Worm (Caenorhabditis elegans) whole organism, late embryonic: ENCODE measurements around the gene glct-6.

ENCODE experiments used
- C38D4.7 ChIP-seq: fragments of 200-800 bp; sonication (Bioruptor generic); optimal IDR thresholded peaks from 2 replicates; lab custom pipeline; 2018; ENCODE audit warnings: mild to moderate bottlenecking, missing genetic modification characterization, moderate library complexity, missing compliant biosample characterization
- F13H6.1 ChIP-seq: sonication (generic microtip); optimal IDR thresholded peaks from 2 replicates; lab custom pipeline; 2016; ENCODE audit warnings: missing genetic modification characterization, missing compliant biosample characterization
- K02D7.2 ChIP-seq: sonication (generic microtip); optimal IDR thresholded peaks from 2 replicates; lab custom pipeline; 2017; ENCODE audit warnings: mild to moderate bottlenecking, missing genetic modification characterization, missing compliant biosample characterization
- K09A11.1 ChIP-seq: sonication (generic microtip); optimal IDR thresholded peaks from 2 replicates; lab custom pipeline; 2017; ENCODE audit warnings: antibody characterized with exemption, mild to moderate bottlenecking, missing genetic modification characterization, missing compliant biosample characterization; ENCODE audit not compliant: insufficient read depth
- ahr-1 ChIP-seq: sonication (generic microtip); optimal IDR thresholded peaks from 2 replicates; lab custom pipeline; 2016; ENCODE audit warnings: missing genetic modification characterization, missing compliant biosample characterization
- ama-1 ChIP-seq: fragments of 150-350 bp; optimal IDR thresholded peaks from 2 replicates; lab custom pipeline; 2014
- ceh-14 ChIP-seq: sonication (generic microtip); optimal IDR thresholded peaks from 2 replicates; lab custom pipeline; 2016; ENCODE audit warnings: missing genotype, missing genetic modification characterization, missing compliant biosample characterization
- ceh-19 ChIP-seq: fragments of 200-800 bp; sonication (Bioruptor generic); optimal IDR thresholded peaks from 2 replicates; lab custom pipeline; 2018; ENCODE audit warnings: mild to moderate bottlenecking, missing genetic modification characterization, missing compliant biosample characterization
- ceh-2 ChIP-seq: sonication (generic microtip); optimal IDR thresholded peaks from 2 replicates; lab custom pipeline; 2016; ENCODE audit warnings: missing genotype, missing genetic modification characterization, missing compliant biosample characterization
- ceh-22 ChIP-seq: sonication (generic microtip); optimal IDR thresholded peaks from 2 replicates; lab custom pipeline; 2017; ENCODE audit warnings: missing biosample characterization, missing genetic modification characterization
- ceh-31 ChIP-seq: sonication (generic microtip); optimal IDR thresholded peaks from 2 replicates; lab custom pipeline; 2016; ENCODE audit warnings: missing genetic modification characterization, missing compliant biosample characterization
- ceh-34 ChIP-seq: sonication (generic microtip); optimal IDR thresholded peaks from 2 replicates; lab custom pipeline; 2016; ENCODE audit warnings: mild to moderate bottlenecking, missing genetic modification characterization, missing compliant biosample characterization
- ceh-9 ChIP-seq: sonication (generic microtip); optimal IDR thresholded peaks from 2 replicates; lab custom pipeline; 2016; ENCODE audit warnings: mild to moderate bottlenecking, missing genetic modification characterization, inconsistent platforms, missing compliant biosample characterization
- dmd-4 ChIP-seq: sonication (generic microtip); optimal IDR thresholded peaks from 2 replicates; lab custom pipeline; 2016; ENCODE audit warnings: borderline replicate concordance, missing genetic modification characterization, missing compliant biosample characterization
- dve-1 ChIP-seq: sonication (generic microtip); optimal IDR thresholded peaks from 2 replicates; lab custom pipeline; 2017; ENCODE audit warnings: antibody characterized with exemption, mild to moderate bottlenecking, missing genetic modification characterization, missing compliant biosample characterization
- elt-2 ChIP-seq: sonication (generic microtip); optimal IDR thresholded peaks from 2 replicates; lab custom pipeline; 2016; ENCODE audit warnings: missing genetic modification reagents, missing genetic modification characterization, missing compliant biosample characterization
- elt-4 ChIP-seq: sonication (generic microtip); optimal IDR thresholded peaks from 2 replicates; lab custom pipeline; 2016; ENCODE audit warnings: missing genetic modification characterization, missing compliant biosample characterization
- eyg-1 ChIP-seq: sonication (generic microtip); optimal IDR thresholded peaks from 2 replicates; lab custom pipeline; 2016; ENCODE audit warnings: missing genotype, missing genetic modification characterization, missing compliant biosample characterization
- fkh-10 ChIP-seq: fragments of 150-350 bp; optimal IDR thresholded peaks from 2 replicates; lab custom pipeline; 2014; ENCODE audit warnings: missing biosample characterization, missing genetic modification reagents, missing genetic modification characterization
- gmeb-2 ChIP-seq: sonication (generic microtip); optimal IDR thresholded peaks from 2 replicates; lab custom pipeline; 2016; ENCODE audit warnings: missing genetic modification characterization, inconsistent platforms, missing compliant biosample characterization
- hlh-15 ChIP-seq: sonication (generic microtip); optimal IDR thresholded peaks from 2 replicates; lab custom pipeline; 2016; ENCODE audit warnings: missing genetic modification characterization, missing compliant biosample characterization
- hlh-30 ChIP-seq: sonication (generic microtip); optimal IDR thresholded peaks from 2 replicates; lab custom pipeline; 2017; ENCODE audit warnings: antibody characterized with exemption, missing genetic modification characterization, missing compliant biosample characterization; ENCODE audit not compliant: insufficient read depth
- hlh-6 ChIP-seq: sonication (generic microtip); optimal IDR thresholded peaks from 2 replicates; lab custom pipeline; 2016; ENCODE audit warnings: missing genotype, missing genetic modification characterization, missing compliant biosample characterization
- hlh-8 ChIP-seq: sonication (generic microtip); optimal IDR thresholded peaks from 2 replicates; lab custom pipeline; 2016; ENCODE audit warnings: missing genotype, missing genetic modification characterization, missing compliant biosample characterization
- mec-3 ChIP-seq: sonication (generic microtip); optimal IDR thresholded peaks from 2 replicates; lab custom pipeline; 2016; ENCODE audit warnings: borderline replicate concordance, missing genetic modification characterization, missing compliant biosample characterization
- nfya-1 ChIP-seq: sonication (generic microtip); optimal IDR thresholded peaks from 2 replicates; lab custom pipeline; 2017; ENCODE audit warnings: missing genetic modification characterization, mild to moderate bottlenecking, missing compliant biosample characterization, antibody characterized with exemption, moderate library complexity
- nhr-232 ChIP-seq: sonication (generic microtip); optimal IDR thresholded peaks from 2 replicates; lab custom pipeline; 2016; ENCODE audit warnings: missing genetic modification characterization, missing compliant biosample characterization
- npax-4 ChIP-seq: sonication (generic microtip); optimal IDR thresholded peaks from 2 replicates; lab custom pipeline; 2016; ENCODE audit warnings: missing genetic modification characterization, missing compliant biosample characterization
- pat-9 ChIP-seq: fragments of 200-800 bp; sonication (Bioruptor generic); optimal IDR thresholded peaks from 2 replicates; lab custom pipeline; 2018; ENCODE audit warnings: mild to moderate bottlenecking, missing genetic modification characterization, moderate library complexity, missing compliant biosample characterization
- pax-1 ChIP-seq: fragments of 150-350 bp; optimal IDR thresholded peaks from 2 replicates; lab custom pipeline; 2014; ENCODE audit warnings: missing biosample characterization, missing genetic modification characterization
- pha-4 ChIP-seq: fragments of 150-350 bp; optimal IDR thresholded peaks from 2 replicates; lab custom pipeline; 2018; ENCODE audit warnings: missing biosample characterization, missing genetic modification reagents, missing genetic modification characterization
- pqm-1 ChIP-seq: sonication (generic microtip); optimal IDR thresholded peaks from 2 replicates; lab custom pipeline; 2016; ENCODE audit warnings: missing genetic modification characterization, missing compliant biosample characterization
- pros-1 ChIP-seq: fragments of 150-350 bp; optimal IDR thresholded peaks from 2 replicates; lab custom pipeline; 2014; ENCODE audit warnings: missing biosample characterization, missing genetic modification reagents, missing genetic modification characterization
- ref-2 ChIP-seq: sonication (generic microtip); optimal IDR thresholded peaks from 2 replicates; lab custom pipeline; 2016; ENCODE audit warnings: missing genetic modification characterization, missing compliant biosample characterization
- rnt-1 ChIP-seq: sonication (generic microtip); optimal IDR thresholded peaks from 2 replicates; lab custom pipeline; 2016; ENCODE audit warnings: missing genetic modification characterization, missing compliant biosample characterization
- sdc-2 ChIP-seq: sonication (generic microtip); optimal IDR thresholded peaks from 2 replicates; lab custom pipeline; 2016; ENCODE audit warnings: missing genotype, missing genetic modification characterization, missing compliant biosample characterization
- tbx-2 ChIP-seq: sonication (generic microtip); optimal IDR thresholded peaks from 2 replicates; lab custom pipeline; 2016; ENCODE audit warnings: missing genetic modification characterization, missing compliant biosample characterization
- tbx-7 ChIP-seq: sonication (generic microtip); optimal IDR thresholded peaks from 2 replicates; lab custom pipeline; 2016; ENCODE audit warnings: missing genotype, missing genetic modification characterization, missing compliant biosample characterization
- unc-42 ChIP-seq: sonication (generic microtip); optimal IDR thresholded peaks from 2 replicates; lab custom pipeline; 2016; ENCODE audit warnings: missing genotype, missing genetic modification characterization, missing compliant biosample characterization
- unc-55 ChIP-seq: sonication (generic microtip); optimal IDR thresholded peaks from 2 replicates; lab custom pipeline; 2017; ENCODE audit warnings: missing biosample characterization, missing genetic modification reagents, missing genetic modification characterization
- unc-86 ChIP-seq: sonication (generic microtip); optimal IDR thresholded peaks from 2 replicates; lab custom pipeline; 2016; ENCODE audit warnings: missing genetic modification characterization, missing compliant biosample characterization
- ztf-16 ChIP-seq: sonication (generic microtip); optimal IDR thresholded peaks from 2 replicates; lab custom pipeline; 2017; ENCODE audit warnings: missing genetic modification characterization, missing compliant biosample characterization

glct-6 gene

ce11 chrIV:3817253-3817652 lies 33.2 kb downstream of the glct-6 start:
- TF ChIP-seq K02D7.2 (tag; lab: Kevin White, UChicago) (no peak), F13H6.1 (tag; lab: Kevin White, UChicago) (no peak), mec-3 (no peak), nhr-232 (no peak), unc-86 (no peak), ceh-22 (tag; lab: Kevin White, UChicago) (no peak), hlh-15 (tag; lab: Kevin White, UChicago) (no peak), pat-9 (tag; lab: Kevin White, UChicago) (no peak), dve-1 (no peak), ref-2 (tag; lab: Kevin White, UChicago) (no peak), C38D4.7 (GFP tag; lab: Kevin White, UChicago) (no peak), ceh-9 (tag; lab: Kevin White, UChicago) (no peak), elt-4 (tag; lab: Kevin White, UChicago) (no peak), ceh-2 (tag; lab: Kevin White, UChicago) (no peak), eyg-1 (tag; lab: Kevin White, UChicago) (no peak), dmd-4 (tag; lab: Kevin White, UChicago) (no peak)

- TF ChIP-seq ceh-22 (tag; lab: Kevin White, UChicago) (no peak), pqm-1 (tag; lab: Kevin White, UChicago) (no peak), pha-4 (no peak)
These were observed 35.3 kb downstream of the glct-6 start, which contains the start of gene bris-1 for ce11 chrIV:3819278-3819777. bris-1 (minus strand) TSS chrIV:3819328.

DNA sequence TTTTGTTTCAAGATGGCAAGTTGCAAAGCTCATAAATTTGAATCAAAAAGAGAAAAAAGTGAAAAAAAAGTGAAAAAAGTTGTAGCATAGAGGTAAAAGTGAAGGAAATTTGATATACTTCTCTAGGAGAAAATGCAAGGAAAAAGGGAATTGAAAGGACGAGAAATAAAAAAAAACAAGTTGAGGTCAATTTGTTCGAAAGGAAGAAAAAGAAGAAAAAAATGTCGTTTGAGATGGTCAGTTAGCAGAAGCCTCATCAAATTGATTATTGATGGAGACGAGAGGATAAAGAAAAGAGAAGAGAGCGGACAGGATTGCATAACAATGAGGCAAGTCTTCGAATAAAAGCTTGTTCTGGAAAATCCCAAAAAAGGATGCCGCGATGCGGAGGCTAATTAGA lies 36.1 kb downstream of the glct-6 start:
- TF ChIP-seq unc-42 (tag; lab: Kevin White, UChicago) (peak; percentile 58), ahr-1 (tag; lab: Kevin White, UChicago) (no peak), gmeb-2 (tag; lab: Kevin White, UChicago) (no peak), rnt-1 (tag; lab: Kevin White, UChicago) (no peak), ceh-9 (tag; lab: Kevin White, UChicago) (no peak), K09A11.1 (no peak), pat-9 (tag; lab: Kevin White, UChicago) (no peak)

- TF ChIP-seq ceh-34 (tag; lab: Kevin White, UChicago) (no peak), C38D4.7 (GFP tag; lab: Kevin White, UChicago) (no peak), fkh-10 (no peak), K09A11.1 (no peak), hlh-15 (tag; lab: Kevin White, UChicago) (no peak), nhr-232 (no peak), dmd-4 (tag; lab: Kevin White, UChicago) (no peak), npax-4 (tag; lab: Kevin White, UChicago) (no peak)
- TF ChIP-seq, all 69 proteins: peak for 0
These were observed 37.5 kb downstream of the glct-6 start for ce11 chrIV:3821554-3821953.

DNA sequence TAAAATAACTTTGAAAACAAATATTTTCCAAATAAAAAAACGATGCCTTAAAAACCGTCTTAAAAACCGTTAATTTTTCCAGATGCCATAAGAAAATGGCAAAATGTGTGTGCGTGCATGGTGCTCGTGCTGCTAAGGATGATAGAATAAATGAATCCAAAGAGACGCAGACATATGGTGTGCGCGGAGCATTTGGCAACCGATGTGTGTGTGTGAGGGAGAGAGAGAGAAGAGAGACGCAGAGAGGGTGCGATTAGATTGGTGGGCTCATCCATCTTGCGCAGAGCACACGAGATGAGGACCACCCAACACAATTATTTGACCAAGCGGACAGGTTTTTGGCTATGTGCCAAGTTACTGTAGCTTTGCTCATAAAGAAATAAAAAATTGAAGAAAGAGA lies 40.7 kb downstream of the glct-6 start:
- no peak for TF ChIP-seq pax-1 (tag; lab: Kevin White, UChicago)
- peak; percentile 48 for TF ChIP-seq hlh-8 (tag; lab: Kevin White, UChicago)
- TF ChIP-seq elt-2 (tag; lab: Kevin White, UChicago), result peak; percentile 11
- peak; percentile 2 for TF ChIP-seq sdc-2
- TF ChIP-seq ceh-31 (tag; lab: Kevin White, UChicago), result peak; percentile 63
- TF ChIP-seq ceh-22 (tag; lab: Kevin White, UChicago), result no peak
- peak; percentile 78 for TF ChIP-seq nfya-1 (tag; lab: Kevin White, UChicago)
- TF ChIP-seq ama-1 (lab: Kevin White, UChicago), result no peak
- TF ChIP-seq rnt-1 (tag; lab: Kevin White, UChicago), result no peak
- no peak for TF ChIP-seq pros-1 (tag; lab: Kevin White, UChicago)
- TF ChIP-seq hlh-6 (tag; lab: Kevin White, UChicago), result no peak
- TF ChIP-seq pat-9 (tag; lab: Kevin White, UChicago), result no peak
- peak; percentile 93 for TF ChIP-seq unc-42 (tag; lab: Kevin White, UChicago)
- TF ChIP-seq hlh-30 (tag; lab: Kevin White, UChicago), result peak; percentile 85
- no peak for TF ChIP-seq tbx-7 (tag; lab: Kevin White, UChicago)
- no peak for TF ChIP-seq ceh-14
- peak; percentile 54 for TF ChIP-seq ceh-34 (tag; lab: Kevin White, UChicago)
- no peak for TF ChIP-seq ahr-1 (tag; lab: Kevin White, UChicago)
- peak; percentile 67 for TF ChIP-seq tbx-2 (tag; lab: Kevin White, UChicago)
- TF ChIP-seq unc-55, result peak; percentile 62
- TF ChIP-seq ref-2 (tag; lab: Kevin White, UChicago), result peak; percentile 58
- no peak for TF ChIP-seq F13H6.1 (tag; lab: Kevin White, UChicago)
- no peak for TF ChIP-seq ceh-19 (GFP tag; lab: Kevin White, UChicago)
- no peak for TF ChIP-seq ztf-16 (tag; lab: Kevin White, UChicago)
- TF ChIP-seq pha-4, result no peak
